Fruit fly (Drosophila melanogaster) whole organism, embryonic: ENCODE data around the gene pyx.
A peak's percentile ranks its signal among the peaks of the same experiment; 100 is the strongest.

Experiments used
- Blimp-1 ChIP-seq: fragments of 200-800 bp; sonication (Bioruptor generic); optimal IDR thresholded peaks from 3 replicates; lab custom pipeline; 2018; ENCODE audit warnings: missing biosample characterization, missing genetic modification characterization, mild to moderate bottlenecking, moderate library complexity, missing genetic modification reagents
- BtbVII ChIP-seq: fragments of 200-800 bp; sonication (Bioruptor generic); optimal IDR thresholded peaks from 3 replicates; lab custom pipeline; 2017; ENCODE audit warnings: missing biosample characterization, mild to moderate bottlenecking, missing genetic modification characterization
- Bteb2 ChIP-seq: fragments of 200-800 bp; sonication (Bioruptor generic); optimal IDR thresholded peaks from 2 replicates; lab custom pipeline; 2016; ENCODE audit warnings: missing biosample characterization, missing genetic modification characterization
- C15 ChIP-seq: fragments of 200-800 bp; sonication (Bioruptor generic); IDR thresholded peaks from 3 replicates; pipeline ENCODE4 v1.3.6; 2022; ENCODE audit warnings: missing biosample characterization, missing genetic modification characterization
- CG10209 ChIP-seq: fragments of 200-800 bp; sonication (Bioruptor generic); optimal IDR thresholded peaks from 3 replicates; lab custom pipeline; 2017; ENCODE audit warnings: missing biosample characterization, mild to moderate bottlenecking, missing genetic modification characterization, missing genetic modification reagents
- CG10321 ChIP-seq: fragments of 200-800 bp; sonication (Bioruptor generic); IDR thresholded peaks from 2 replicates; pipeline ENCODE4 v1.3.6; 2022; ENCODE audit warnings: missing biosample characterization, missing genetic modification characterization
- CG10565 ChIP-seq: fragments of 200-800 bp; sonication (Bioruptor generic); optimal IDR thresholded peaks from 3 replicates; lab custom pipeline; 2016; ENCODE audit warnings: missing biosample characterization, mild to moderate bottlenecking, missing genetic modification characterization
- CG11456 ChIP-seq: fragments of 200-800 bp; sonication (Bioruptor generic); IDR thresholded peaks from 3 replicates; pipeline ENCODE4 v1.3.6; 2022; ENCODE audit warnings: missing biosample characterization, missing genetic modification characterization
- CG11504 ChIP-seq: fragments of 200-800 bp; sonication (Bioruptor generic); optimal IDR thresholded peaks from 3 replicates; lab custom pipeline; 2019; ENCODE audit warnings: missing biosample characterization, mild to moderate bottlenecking, missing genetic modification characterization, moderate library complexity
- CG11560 ChIP-seq: fragments of 200-800 bp; sonication (Bioruptor generic); IDR thresholded peaks from 3 replicates; pipeline ENCODE4 v1.3.6; 2022; ENCODE audit warnings: missing biosample characterization, missing genetic modification characterization
- CG12236 ChIP-seq: fragments of 200-800 bp; sonication (Bioruptor generic); optimal IDR thresholded peaks from 2 replicates; lab custom pipeline; 2016; ENCODE audit warnings: missing biosample characterization, missing genetic modification characterization
- CG12744 ChIP-seq: fragments of 200-800 bp; sonication (Bioruptor generic); optimal IDR thresholded peaks from 2 replicates; lab custom pipeline; 2016; ENCODE audit warnings: missing biosample characterization, missing genetic modification characterization
- CG13296 ChIP-seq: fragments of 200-800 bp; sonication (Bioruptor generic); optimal IDR thresholded peaks from 3 replicates; lab custom pipeline; 2018; ENCODE audit warnings: missing biosample characterization, mild to moderate bottlenecking, missing genetic modification characterization
- CG15011 ChIP-seq: fragments of 200-800 bp; sonication (Bioruptor generic); optimal IDR thresholded peaks from 3 replicates; lab custom pipeline; 2018; ENCODE audit warnings: missing biosample characterization, mild to moderate bottlenecking, missing genetic modification characterization
- CG1529 ChIP-seq: fragments of 200-800 bp; sonication (Bioruptor generic); optimal IDR thresholded peaks from 3 replicates; lab custom pipeline; 2018; ENCODE audit warnings: missing biosample characterization, missing genetic modification characterization
- CG17361 ChIP-seq: fragments of 200-800 bp; sonication (Bioruptor generic); IDR thresholded peaks from 3 replicates; pipeline ENCODE4 v1.3.6; 2022; ENCODE audit warnings: missing biosample characterization, missing genetic modification characterization
- CG17568 ChIP-seq: fragments of 200-800 bp; sonication (Bioruptor generic); optimal IDR thresholded peaks from 2 replicates; lab custom pipeline; 2018; ENCODE audit warnings: missing biosample characterization, mild to moderate bottlenecking, missing genetic modification characterization, moderate library complexity
- CG30431 ChIP-seq: fragments of 200-800 bp; sonication (Bioruptor generic); optimal IDR thresholded peaks from 2 replicates; lab custom pipeline; 2017; ENCODE audit warnings: missing biosample characterization, missing genetic modification characterization
- CG4617 ChIP-seq: fragments of 200-800 bp; sonication (Bioruptor generic); optimal IDR thresholded peaks from 3 replicates; lab custom pipeline; 2016; ENCODE audit warnings: missing biosample characterization, missing genetic modification characterization, borderline replicate concordance
- CG7271 ChIP-seq: fragments of 200-800 bp; sonication (Bioruptor generic); optimal IDR thresholded peaks from 2 replicates; lab custom pipeline; 2018; ENCODE audit warnings: missing biosample characterization, mild to moderate bottlenecking, missing genetic modification characterization, moderate library complexity
- CG8089 ChIP-seq: fragments of 200-800 bp; sonication (Bioruptor generic); optimal IDR thresholded peaks from 3 replicates; lab custom pipeline; 2016; ENCODE audit warnings: missing biosample characterization, missing genetic modification characterization
- CG8924 ChIP-seq: fragments of 200-800 bp; optimal IDR thresholded peaks from 3 replicates; lab custom pipeline; 2019; ENCODE audit warnings: missing biosample characterization, mild to moderate bottlenecking, missing genetic modification characterization, moderate library complexity
- D19B ChIP-seq: fragments of 200-800 bp; sonication (Bioruptor generic); optimal IDR thresholded peaks from 2 replicates; lab custom pipeline; 2017; ENCODE audit warnings: missing biosample characterization, mild to moderate bottlenecking, missing genetic modification characterization
- HLH4C ChIP-seq: fragments of 200-800 bp; sonication (Bioruptor generic); IDR thresholded peaks from 3 replicates; pipeline ENCODE4 v1.3.6; 2022; ENCODE audit warnings: missing biosample characterization, missing genetic modification characterization; ENCODE audit not compliant: partially characterized antibody
- Hr78 ChIP-seq, 2 experiments: fragments of 200-800 bp in 1 of 2; fragments of >200 bp in 1 of 2; sonication (Bioruptor generic) in 1 of 2; optimal IDR thresholded peaks; 2 replicates each; lab custom pipeline; 2017 to 2019; ENCODE audit warnings: missing biosample characterization in 2 of 2, missing genetic modification characterization in 2 of 2, mild to moderate bottlenecking in 1 of 2, moderate library complexity in 1 of 2
- Hsf ChIP-seq: fragments of 200-800 bp; sonication (Bioruptor generic); optimal IDR thresholded peaks from 3 replicates; lab custom pipeline; 2016; ENCODE audit warnings: missing biosample characterization, missing genetic modification characterization
- Lhr ChIP-seq: fragments of 200-800 bp; sonication (Bioruptor generic); optimal IDR thresholded peaks from 3 replicates; lab custom pipeline; 2017; ENCODE audit warnings: mild to moderate bottlenecking, missing biosample characterization, missing genetic modification reagents, missing genetic modification characterization
- Mad ChIP-seq: fragments of 200-800 bp; sonication (Bioruptor generic); optimal IDR thresholded peaks from 2 replicates; lab custom pipeline; 2016; ENCODE audit warnings: missing biosample characterization, missing genetic modification characterization
- Mrtf ChIP-seq: fragments of 200-800 bp; sonication (Bioruptor generic); IDR thresholded peaks from 3 replicates; pipeline ENCODE4 v1.3.6; 2022; ENCODE audit warnings: missing biosample characterization, missing genetic modification characterization
- Scr ChIP-seq: fragments of 200-800 bp; sonication (Bioruptor generic); IDR thresholded peaks from 2 replicates; pipeline ENCODE4 v1.3.6; 2022; ENCODE audit warnings: missing biosample characterization, missing genetic modification characterization; ENCODE audit not compliant: partially characterized antibody
- Ssrp ChIP-seq: fragments of 200-800 bp; sonication (Bioruptor generic); optimal IDR thresholded peaks from 2 replicates; lab custom pipeline; 2018; ENCODE audit warnings: missing biosample characterization, mild to moderate bottlenecking, missing genetic modification characterization, moderate library complexity
- TFAM ChIP-seq: fragments of 200-800 bp; sonication (Bioruptor generic); optimal IDR thresholded peaks from 2 replicates; lab custom pipeline; 2017; ENCODE audit warnings: missing biosample characterization, missing genetic modification characterization, inconsistent platforms
- Tbp ChIP-seq: fragments of >200 bp; optimal IDR thresholded peaks from 2 replicates; lab custom pipeline; 2018; ENCODE audit warnings: missing biosample characterization, missing genetic modification characterization
- YL-1 ChIP-seq: fragments of 200-800 bp; sonication (Bioruptor generic); optimal IDR thresholded peaks from 3 replicates; lab custom pipeline; 2017; ENCODE audit warnings: missing biosample characterization, mild to moderate bottlenecking, missing genetic modification characterization
- ac ChIP-seq: fragments of 200-800 bp; sonication (Bioruptor generic); optimal IDR thresholded peaks from 3 replicates; lab custom pipeline; 2017; ENCODE audit warnings: missing biosample characterization, mild to moderate bottlenecking, missing genetic modification characterization
- bbx ChIP-seq: fragments of 200-800 bp; sonication (Bioruptor generic); IDR thresholded peaks from 2 replicates; pipeline ENCODE4 v1.3.6; 2022; ENCODE audit warnings: missing biosample characterization, missing genetic modification characterization; ENCODE audit not compliant: partially characterized antibody
- bcd ChIP-seq: fragments of 200-800 bp; sonication (Bioruptor generic); optimal IDR thresholded peaks from 2 replicates; lab custom pipeline; 2017; ENCODE audit warnings: missing biosample characterization, mild to moderate bottlenecking, missing genetic modification characterization
- bsh ChIP-seq, 2 experiments: fragments of 200-800 bp; sonication (Bioruptor generic); optimal IDR thresholded peaks; 2 replicates each; lab custom pipeline; 2017 to 2018; ENCODE audit warnings: mild to moderate bottlenecking in 2 of 2, missing biosample characterization in 2 of 2, missing genetic modification characterization in 2 of 2, moderate library complexity in 1 of 2
- dati ChIP-seq: fragments of 200-800 bp; sonication (Bioruptor generic); IDR thresholded peaks from 2 replicates; pipeline ENCODE4 v1.3.6; 2022; ENCODE audit warnings: missing biosample characterization, missing genetic modification characterization
- gfzf ChIP-seq: fragments of 200-800 bp; sonication (Bioruptor generic); optimal IDR thresholded peaks from 2 replicates; lab custom pipeline; 2016; ENCODE audit warnings: missing biosample characterization, mild to moderate bottlenecking, missing genetic modification characterization, moderate library complexity
- gro ChIP-seq: fragments of 200-800 bp; sonication (Bioruptor generic); optimal IDR thresholded peaks from 2 replicates; lab custom pipeline; 2016; ENCODE audit warnings: missing biosample characterization, missing genetic modification characterization
- ham ChIP-seq: fragments of 200-800 bp; sonication (Bioruptor generic); IDR thresholded peaks from 2 replicates; pipeline ENCODE4 v1.3.6; 2022; ENCODE audit warnings: missing biosample characterization, missing genetic modification characterization
- jumu ChIP-seq: fragments of 200-800 bp; sonication (Bioruptor generic); optimal IDR thresholded peaks from 3 replicates; lab custom pipeline; 2016; ENCODE audit warnings: missing biosample characterization, missing genetic modification characterization
- kay ChIP-seq: fragments of 200-800 bp; sonication (Bioruptor generic); optimal IDR thresholded peaks from 2 replicates; lab custom pipeline; 2016; ENCODE audit warnings: missing biosample characterization, missing genetic modification characterization
- mam ChIP-seq: fragments of 200-800 bp; sonication (Bioruptor generic); optimal IDR thresholded peaks from 3 replicates; lab custom pipeline; 2016; ENCODE audit warnings: missing biosample characterization, missing genetic modification characterization
- oc ChIP-seq: fragments of 200-800 bp; sonication (Bioruptor generic); optimal IDR thresholded peaks from 2 replicates; lab custom pipeline; 2018; ENCODE audit warnings: missing biosample characterization, mild to moderate bottlenecking, missing genetic modification characterization, moderate library complexity
- p53 ChIP-seq: fragments of 200-800 bp; sonication (Bioruptor generic); optimal IDR thresholded peaks from 2 replicates; lab custom pipeline; 2016; ENCODE audit warnings: missing biosample characterization, missing genetic modification characterization
- pb ChIP-seq: fragments of 200-800 bp; sonication (Bioruptor generic); optimal IDR thresholded peaks from 3 replicates; lab custom pipeline; 2016; ENCODE audit warnings: missing biosample characterization, missing genetic modification characterization
- sob ChIP-seq: fragments of 200-800 bp; sonication (Bioruptor generic); IDR thresholded peaks from 2 replicates; pipeline ENCODE4 v1.3.6; 2022; ENCODE audit warnings: missing biosample characterization, missing genetic modification characterization
- unpg ChIP-seq: fragments of 200-800 bp; sonication (Bioruptor generic); optimal IDR thresholded peaks from 3 replicates; lab custom pipeline; 2018; ENCODE audit warnings: missing biosample characterization, mild to moderate bottlenecking, missing genetic modification characterization, moderate library complexity

The pyx gene

DNA sequence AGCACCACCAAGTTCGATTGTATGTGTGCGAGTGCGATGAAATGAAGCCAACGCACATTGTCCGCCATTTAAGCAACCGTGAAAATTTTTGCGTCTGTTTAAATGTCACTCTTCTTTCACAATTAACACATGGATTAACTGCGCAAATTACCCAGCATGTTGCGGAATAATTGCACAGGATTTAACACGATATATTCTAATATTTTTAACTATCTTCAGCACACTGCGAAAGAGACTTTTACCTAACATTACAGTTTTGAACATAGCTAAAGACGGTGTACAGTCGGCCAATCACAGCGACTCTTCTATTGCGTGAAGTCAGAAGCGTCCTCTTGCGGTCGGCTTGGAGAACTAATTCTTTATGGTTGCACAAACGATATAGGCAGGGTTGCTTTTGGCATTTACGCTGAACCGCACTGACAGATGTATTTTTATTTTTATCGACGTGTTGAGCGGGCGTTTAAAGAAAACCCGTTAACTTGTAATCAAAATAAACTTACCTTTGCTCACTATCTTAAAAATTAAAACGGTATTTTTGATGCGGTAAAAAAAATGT, 23.9 kb upstream of the pyx start (continued):
- peak; percentile 94 for TF ChIP-seq CG4617 (GFP tag; lab: Kevin White, UChicago)
- no peak for TF ChIP-seq CG7271 (tag; lab: Kevin White, UChicago)
- TF ChIP-seq CG1529 (GFP tag; lab: Kevin White, UChicago) = no peak
- peak; percentile 61 for TF ChIP-seq Scr (GFP tag; lab: Robert Waterston, UW)
- peak; percentile 39 for TF ChIP-seq CG10209 (GFP tag; lab: Kevin White, UChicago)
- TF ChIP-seq gfzf (GFP tag; lab: Kevin White, UChicago) = peak; percentile 49
- no peak for TF ChIP-seq TFAM (GFP tag; lab: Kevin White, UChicago)
- no peak; the same call in 1 of the 3 replicates for TF ChIP-seq CG11456
- TF ChIP-seq BtbVII (GFP tag; lab: Kevin White, UChicago) = no peak
- TF ChIP-seq CG11504 (tag; lab: Kevin White, UChicago) = no peak
- peak; percentile 64; the same call in 2 of the 3 replicates for TF ChIP-seq HLH4C (GFP tag; lab: Robert Waterston, UW)
- peak; percentile 42 for TF ChIP-seq jumu (GFP tag; lab: Kevin White, UChicago)
- TF ChIP-seq sob = 0 out of 2 replicates have a peak, but pooled peaks have one; percentile 42
- peak; percentile 9 for TF ChIP-seq Mad (GFP tag; lab: Kevin White, UChicago)
- TF ChIP-seq Mrtf (GFP tag; lab: Robert Waterston, UW) = peak; percentile 56; the same call in 2 of the 3 replicates
- no peak for TF ChIP-seq Tbp (GFP tag; lab: Kevin White, UChicago)
- no peak for TF ChIP-seq kay (GFP tag; lab: Kevin White, UChicago)
- no peak for TF ChIP-seq CG10565 (GFP tag; lab: Kevin White, UChicago)
- no peak for TF ChIP-seq Hr78 (GFP tag; optimal IDR thresholded peaks at IDR 0.05; lab: Kevin White, UChicago)
- no peak for TF ChIP-seq CG12236 (GFP tag; lab: Kevin White, UChicago)
- peak; percentile 21 for TF ChIP-seq CG12744 (GFP tag; lab: Kevin White, UChicago)
- no peak for TF ChIP-seq D19B (GFP tag; lab: Kevin White, UChicago)
- no peak for TF ChIP-seq ham (GFP tag; lab: Robert Waterston, UW)
- TF ChIP-seq Bteb2 = no peak
- no peak for TF ChIP-seq ac
- 0 out of 3 replicates have a peak, but pooled peaks have one; percentile 17 for TF ChIP-seq CG11560 (tag; lab: Robert Waterston, UW)
- peak; percentile 17 for TF ChIP-seq p53 (GFP tag; lab: Kevin White, UChicago)
- TF ChIP-seq bcd (GFP tag; lab: Kevin White, UChicago) = no peak
- no peak for TF ChIP-seq CG17568 (GFP tag; lab: Kevin White, UChicago)
- TF ChIP-seq dati (GFP tag; lab: Robert Waterston, UW) = no peak
- peak; percentile 73 for TF ChIP-seq bbx (GFP tag; lab: Robert Waterston, UW)
- peak; percentile 83 for TF ChIP-seq Lhr (GFP tag; lab: Kevin White, UChicago)
- no peak for TF ChIP-seq C15 (GFP tag; lab: Robert Waterston, UW)
- peak; percentile 49 for TF ChIP-seq Hsf
- TF ChIP-seq CG30431 = no peak
- TF ChIP-seq gro (GFP tag; lab: Kevin White, UChicago) = peak; percentile 70
- TF ChIP-seq YL-1 = peak; percentile 91
- TF ChIP-seq CG8089 (GFP tag; lab: Kevin White, UChicago) = peak; percentile 1
- TF ChIP-seq CG17361 (GFP tag; lab: Robert Waterston, UW) = no peak; the same call in 2 of the 3 replicates
- TF ChIP-seq CG15011 (GFP tag; lab: Kevin White, UChicago) = no peak
- TF ChIP-seq Blimp-1 = no peak
- TF ChIP-seq oc (tag; lab: Kevin White, UChicago) = no peak
- TF ChIP-seq mam = peak; percentile 41
- TF ChIP-seq unpg (GFP tag; lab: Kevin White, UChicago) = no peak
- no peak for TF ChIP-seq CG10321 (GFP tag; lab: Robert Waterston, UW)
- no peak for TF ChIP-seq CG8924 (tag; lab: Kevin White, UChicago)
- no peak for TF ChIP-seq Ssrp (tag; lab: Kevin White, UChicago)
- no peak for TF ChIP-seq CG13296 (GFP tag; lab: Kevin White, UChicago)
- peak; percentile 36 for TF ChIP-seq pb (GFP tag; lab: Kevin White, UChicago)
- no peak for TF ChIP-seq bsh (GFP tag; optimal IDR thresholded peaks at IDR 0.05; lab: Kevin White, UChicago)
